Fruit fly (Drosophila melanogaster) whole organism, embryonic: Measurements from ENCODE around the gene CG13670.

ENCODE experiments used
- Ada2b ChIP-seq: fragments of 200-800 bp; sonication (Bioruptor generic); IDR thresholded peaks from 2 replicates; pipeline ENCODE4 v1.3.6; 2022; ENCODE audit warnings: missing biosample characterization, missing genetic modification characterization
- CG10267 ChIP-seq: fragments of 200-800 bp; sonication (Bioruptor generic); optimal IDR thresholded peaks from 2 replicates; lab custom pipeline; 2018; ENCODE audit warnings: missing biosample characterization, mild to moderate bottlenecking, missing genetic modification characterization, moderate library complexity
- CG13287 ChIP-seq: fragments of 200-800 bp; sonication (Bioruptor generic); IDR thresholded peaks from 2 replicates; pipeline ENCODE4 v1.3.6; 2022; ENCODE audit warnings: missing biosample characterization, missing genetic modification characterization; ENCODE audit not compliant: partially characterized antibody
- CG14014 ChIP-seq: fragments of 200-800 bp; sonication (Bioruptor generic); IDR thresholded peaks from 2 replicates; pipeline ENCODE4 v1.3.6; 2022; ENCODE audit warnings: missing biosample characterization, missing genetic modification characterization
- CG14667 ChIP-seq: fragments of 200-800 bp; sonication (Bioruptor generic); IDR thresholded peaks from 2 replicates; pipeline ENCODE4 v1.3.6; 2022; ENCODE audit warnings: missing biosample characterization, missing genetic modification characterization
- CG32532 ChIP-seq: fragments of 200-800 bp; sonication (Bioruptor generic); IDR thresholded peaks from 2 replicates; pipeline ENCODE4 v1.3.6; 2022; ENCODE audit warnings: missing biosample characterization, missing genetic modification characterization
- CG3281 ChIP-seq: fragments of 200-800 bp; sonication (Bioruptor generic); optimal IDR thresholded peaks from 3 replicates; lab custom pipeline; 2017; ENCODE audit warnings: missing biosample characterization, mild to moderate bottlenecking, missing genetic modification characterization
- CG34224 ChIP-seq: fragments of 200-800 bp; sonication (Bioruptor generic); IDR thresholded peaks from 3 replicates; pipeline ENCODE4 v1.3.6; 2022; ENCODE audit warnings: missing biosample characterization, missing genetic modification characterization; ENCODE audit not compliant: partially characterized antibody
- CG3726 ChIP-seq: fragments of 200-800 bp; sonication (Bioruptor generic); IDR thresholded peaks from 3 replicates; pipeline ENCODE4, ENCODE4 v1.3.6; 2022; ENCODE audit warnings: missing biosample characterization, missing genetic modification characterization
- CG6689 ChIP-seq: fragments of 200-800 bp; sonication (Bioruptor generic); IDR thresholded peaks from 2 replicates; pipeline ENCODE4 v1.3.6; 2022; ENCODE audit warnings: missing biosample characterization, missing genetic modification characterization
- CG8089 ChIP-seq: fragments of 200-800 bp; sonication (Bioruptor generic); optimal IDR thresholded peaks from 3 replicates; lab custom pipeline; 2016; ENCODE audit warnings: missing biosample characterization, missing genetic modification characterization
- CG8359 ChIP-seq: fragments of 200-800 bp; sonication (Bioruptor generic); optimal IDR thresholded peaks from 2 replicates; lab custom pipeline; 2017; ENCODE audit warnings: missing biosample characterization, mild to moderate bottlenecking, missing genetic modification characterization, borderline replicate concordance
- CG9932 ChIP-seq: fragments of 200-800 bp; sonication (Bioruptor generic); IDR thresholded peaks from 2 replicates; pipeline ENCODE4 v1.3.6; 2022; ENCODE audit warnings: missing biosample characterization, missing genetic modification characterization
- Chrac-16 ChIP-seq: fragments of 200-800 bp; sonication (Bioruptor generic); optimal IDR thresholded peaks from 3 replicates; lab custom pipeline; 2016; ENCODE audit warnings: missing biosample characterization, missing genetic modification characterization
- CrebB ChIP-seq: fragments of 200-800 bp; sonication (Bioruptor generic); optimal IDR thresholded peaks from 3 replicates; lab custom pipeline; 2018; ENCODE audit warnings: missing biosample characterization, mild to moderate bottlenecking, missing genetic modification characterization
- D19B ChIP-seq: fragments of 200-800 bp; sonication (Bioruptor generic); optimal IDR thresholded peaks from 2 replicates; lab custom pipeline; 2017; ENCODE audit warnings: missing biosample characterization, mild to moderate bottlenecking, missing genetic modification characterization
- Ets97D ChIP-seq: fragments of 200-800 bp; sonication (Bioruptor generic); optimal IDR thresholded peaks from 3 replicates; lab custom pipeline; 2016; ENCODE audit warnings: missing biosample characterization, missing genetic modification characterization
- Fer1 ChIP-seq: fragments of 200-800 bp; sonication (Bioruptor generic); optimal IDR thresholded peaks from 2 replicates; lab custom pipeline; 2017; ENCODE audit warnings: missing biosample characterization, mild to moderate bottlenecking, missing genetic modification characterization
- Gug ChIP-seq: fragments of 200-800 bp; sonication (Bioruptor generic); IDR thresholded peaks from 4 replicates; pipeline ENCODE4 v1.3.6; 2022; ENCODE audit warnings: missing biosample characterization, missing genetic modification characterization
- H2.0 ChIP-seq: fragments of 200-800 bp; sonication (Bioruptor generic); IDR thresholded peaks from 2 replicates; pipeline ENCODE4 v1.3.6; 2022; ENCODE audit warnings: missing biosample characterization, missing genetic modification characterization
- HHEX ChIP-seq: fragments of 200-800 bp; sonication (Bioruptor generic); optimal IDR thresholded peaks from 3 replicates; lab custom pipeline; 2017; ENCODE audit warnings: missing biosample characterization, mild to moderate bottlenecking, missing genetic modification characterization, missing genetic modification reagents
- Hmr ChIP-seq: fragments of 200-800 bp; sonication (Bioruptor generic); optimal IDR thresholded peaks from 3 replicates; lab custom pipeline; 2017; ENCODE audit warnings: mild to moderate bottlenecking, missing biosample characterization, missing genetic modification reagents, missing genetic modification characterization
- Lpt ChIP-seq: fragments of >200 bp; optimal IDR thresholded peaks from 2 replicates; lab custom pipeline; 2018; ENCODE audit warnings: missing biosample characterization, missing genetic modification characterization
- Mad ChIP-seq: fragments of 200-800 bp; sonication (Bioruptor generic); optimal IDR thresholded peaks from 2 replicates; lab custom pipeline; 2016; ENCODE audit warnings: missing biosample characterization, missing genetic modification characterization
- Med ChIP-seq: fragments of 200-800 bp; sonication (Bioruptor generic); peaks from one replicate; lab custom pipeline; 2016; ENCODE audit warnings: missing biosample characterization, missing genetic modification characterization, mild to moderate bottlenecking, inconsistent platforms, moderate library complexity
- Meics ChIP-seq: fragments of 200-800 bp; sonication (Bioruptor generic); optimal IDR thresholded peaks from 2 replicates; lab custom pipeline; 2017; ENCODE audit warnings: missing biosample characterization, mild to moderate bottlenecking, missing genetic modification characterization
- Six4 ChIP-seq: fragments of 200-800 bp; sonication (Bioruptor generic); optimal IDR thresholded peaks from 2 replicates; lab custom pipeline; 2016; ENCODE audit warnings: missing biosample characterization, missing genetic modification characterization
- Sry-δ ChIP-seq: fragments of 200-800 bp; sonication (Bioruptor generic); optimal IDR thresholded peaks from 2 replicates; lab custom pipeline; 2016; ENCODE audit warnings: missing biosample characterization, missing genetic modification characterization
- Vsx1 ChIP-seq: fragments of 200-800 bp; sonication (Bioruptor generic); optimal IDR thresholded peaks from 2 replicates; lab custom pipeline; 2017; ENCODE audit warnings: missing biosample characterization, mild to moderate bottlenecking, missing genetic modification characterization, missing genetic modification reagents
- Xrp1 ChIP-seq: fragments of 200-800 bp; sonication (Bioruptor generic); IDR thresholded peaks from 2 replicates; pipeline ENCODE4 v1.3.6; 2022; ENCODE audit warnings: missing biosample characterization, missing genetic modification characterization
- al ChIP-seq: fragments of 200-800 bp; sonication (Bioruptor generic); IDR thresholded peaks from 2 replicates; pipeline ENCODE4 v1.3.6; 2022; ENCODE audit warnings: missing biosample characterization, missing genetic modification characterization
- bsh ChIP-seq, 2 experiments: fragments of 200-800 bp; sonication (Bioruptor generic); optimal IDR thresholded peaks; 2 replicates each; lab custom pipeline; 2017 to 2018; ENCODE audit warnings: mild to moderate bottlenecking in 2 of 2, missing biosample characterization in 2 of 2, missing genetic modification characterization in 2 of 2, moderate library complexity in 1 of 2
- cas ChIP-seq: fragments of 200-800 bp; sonication (Bioruptor generic); IDR thresholded peaks from 2 replicates; pipeline ENCODE4 v1.3.6; 2022; ENCODE audit warnings: missing biosample characterization, missing genetic modification characterization
- crp ChIP-seq, 2 experiments: fragments of 200-800 bp; sonication (Bioruptor generic); optimal IDR thresholded peaks; 2 replicates in 1 of 2; 3 replicates in 1 of 2; lab custom pipeline; 2017; ENCODE audit warnings: missing biosample characterization in 2 of 2, missing genetic modification characterization in 2 of 2, mild to moderate bottlenecking in 1 of 2, moderate library complexity in 1 of 2
- eve ChIP-seq, 2 experiments: fragments of >200 bp; optimal IDR thresholded peaks; 2 replicates each; lab custom pipeline; 2017; ENCODE audit warnings: missing biosample characterization in 2 of 2, missing genetic modification characterization in 2 of 2
- eyg ChIP-seq: fragments of 200-800 bp; sonication (Bioruptor generic); optimal IDR thresholded peaks from 3 replicates; lab custom pipeline; 2016; ENCODE audit warnings: missing biosample characterization, missing genetic modification characterization
- grau ChIP-seq: fragments of 200-800 bp; optimal IDR thresholded peaks from 3 replicates; lab custom pipeline; 2019; ENCODE audit warnings: missing biosample characterization, mild to moderate bottlenecking, missing genetic modification characterization, moderate library complexity
- grn ChIP-seq: fragments of 200-800 bp; sonication (Bioruptor generic); optimal IDR thresholded peaks from 3 replicates; lab custom pipeline; 2017; ENCODE audit warnings: missing biosample characterization, missing genetic modification characterization
- klu ChIP-seq: fragments of 200-800 bp; sonication (Bioruptor generic); IDR thresholded peaks from 2 replicates; pipeline ENCODE4 v1.3.6; 2022; ENCODE audit warnings: missing biosample characterization, missing genetic modification characterization
- kni ChIP-seq: fragments of 200-800 bp; sonication (Bioruptor generic); optimal IDR thresholded peaks from 3 replicates; lab custom pipeline; 2017; ENCODE audit warnings: mild to moderate bottlenecking, missing biosample characterization, missing genetic modification reagents, missing genetic modification characterization
- lilli ChIP-seq: fragments of 200-800 bp; sonication (Bioruptor generic); optimal IDR thresholded peaks from 3 replicates; lab custom pipeline; 2016; ENCODE audit warnings: missing biosample characterization, missing genetic modification characterization
- lola ChIP-seq, 3 experiments: fragments of >200 bp in 2 of 3; fragments of 200-800 bp in 1 of 3; sonication (Bioruptor generic) in 1 of 3; optimal IDR thresholded peaks; 2 replicates each; lab custom pipeline; 2017 to 2019; ENCODE audit warnings: missing biosample characterization in 3 of 3, missing genetic modification characterization in 3 of 3, mild to moderate bottlenecking in 1 of 3, moderate library complexity in 1 of 3
- lov ChIP-seq, 2 experiments: fragments of 200-800 bp in 1 of 2; fragments of >200 bp in 1 of 2; sonication (Bioruptor generic) in 1 of 2; IDR thresholded peaks in 1 of 2; optimal IDR thresholded peaks in 1 of 2; 2 replicates in 1 of 2; 3 replicates in 1 of 2; pipeline versions ENCODE4 v1.3.6 to Lab custom; 2017 to 2022; ENCODE audit warnings: missing biosample characterization in 1 of 2, missing genetic modification characterization in 1 of 2
- nom ChIP-seq: fragments of 200-800 bp; sonication (Bioruptor generic); optimal IDR thresholded peaks from 2 replicates; lab custom pipeline; 2017; ENCODE audit warnings: missing biosample characterization, missing genetic modification characterization, mild to moderate bottlenecking, moderate library complexity, missing genetic modification reagents
- pros ChIP-seq: fragments of 200-800 bp; sonication (Bioruptor generic); optimal IDR thresholded peaks from 3 replicates; lab custom pipeline; 2019; ENCODE audit warnings: missing biosample characterization, mild to moderate bottlenecking, missing genetic modification characterization, moderate library complexity
- sc ChIP-seq, 3 experiments: fragments of >200 bp in 2 of 3; fragments of 200-800 bp in 1 of 3; sonication (Bioruptor generic) in 1 of 3; optimal IDR thresholded peaks; 2 replicates in 2 of 3; 3 replicates in 1 of 3; lab custom pipeline; 2017; ENCODE audit warnings: mild to moderate bottlenecking in 1 of 3, missing biosample characterization in 1 of 3, missing genetic modification characterization in 1 of 3, missing genetic modification reagents in 1 of 3
- slbo ChIP-seq: fragments of 200-800 bp; sonication (Bioruptor generic); IDR thresholded peaks from 2 replicates; pipeline ENCODE4 v1.3.6; 2022; ENCODE audit warnings: missing biosample characterization, missing genetic modification characterization
- tgo ChIP-seq: fragments of 200-800 bp; sonication (Bioruptor generic); IDR thresholded peaks from 3 replicates; pipeline ENCODE4 v1.3.6; 2022; ENCODE audit warnings: missing biosample characterization, missing genetic modification characterization
- z ChIP-seq: fragments of 200-800 bp; sonication (Bioruptor generic); IDR thresholded peaks from 3 replicates; pipeline ENCODE4 v1.3.6; 2022; ENCODE audit warnings: missing biosample characterization, missing genetic modification characterization

The CG13670 gene

DNA sequence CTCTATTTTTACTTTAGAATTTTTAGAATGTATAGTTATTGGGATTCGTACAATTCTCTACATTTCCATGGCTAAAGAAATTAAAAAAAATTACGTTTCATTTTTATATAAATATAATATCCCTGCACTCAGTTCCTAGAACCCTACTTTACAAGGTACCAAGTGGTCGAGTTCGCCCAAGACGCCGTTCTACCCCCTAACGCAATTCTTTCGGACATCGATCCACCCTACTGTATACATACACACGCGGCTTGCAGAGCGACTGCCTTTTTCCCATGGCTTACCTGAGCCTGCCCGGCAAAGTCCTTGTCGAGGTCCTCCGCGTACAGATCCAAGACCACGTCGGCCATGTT, 5.8 kb upstream of the CG13670 start (continued):
- no peak for TF ChIP-seq eve (GFP tag; optimal IDR thresholded peaks at IDR 0.05; lab: Kevin White, UChicago)
- TF ChIP-seq Mad (GFP tag; lab: Kevin White, UChicago), result no peak
- peak; percentile 42; the same call in 1 of the 2 replicates for TF ChIP-seq CG6689
- TF ChIP-seq slbo (GFP tag; lab: Robert Waterston, UW), result peak; percentile 57
- peak; percentile 46 for TF ChIP-seq Fer1 (GFP tag; lab: Kevin White, UChicago)
- peak; percentile 44; the same call in 1 of the 2 replicates for TF ChIP-seq Ada2b
- 0 out of 2 replicates have a peak, but pooled peaks have one; percentile 8 for TF ChIP-seq CG14014 (GFP tag; lab: Robert Waterston, UW)
- TF ChIP-seq Gug (GFP tag; lab: Robert Waterston, UW), result peak; percentile 15; the same call in 1 of the 4 replicates
- TF ChIP-seq H2.0 (GFP tag; lab: Robert Waterston, UW), result 0 out of 2 replicates have a peak, but pooled peaks have one; percentile 24
- peak; percentile 46; the same call in 2 of the 3 replicates for TF ChIP-seq tgo
- TF ChIP-seq Six4 (GFP tag; lab: Kevin White, UChicago), result peak; percentile 0
- peak; percentile 14 for TF ChIP-seq grau (tag; lab: Kevin White, UChicago)
- no peak for TF ChIP-seq nom (GFP tag; lab: Kevin White, UChicago)
- TF ChIP-seq cas (GFP tag; lab: Robert Waterston, UW), result peak; percentile 29; the same call in 1 of the 2 replicates
- TF ChIP-seq al (GFP tag; lab: Robert Waterston, UW), result 0 out of 2 replicates have a peak, but pooled peaks have one; percentile 4
- TF ChIP-seq Xrp1 (GFP tag; lab: Robert Waterston, UW), result peak; percentile 30; the same call in 1 of the 2 replicates
- TF ChIP-seq klu (GFP tag; lab: Robert Waterston, UW), result no peak
- no peak for TF ChIP-seq Vsx1 (GFP tag; lab: Kevin White, UChicago)
- peak; percentile 9 for TF ChIP-seq Chrac-16 (GFP tag; lab: Kevin White, UChicago)
- no peak for TF ChIP-seq eyg (GFP tag; lab: Kevin White, UChicago)
- no peak for TF ChIP-seq CG8089 (GFP tag; lab: Kevin White, UChicago)
- no peak for TF ChIP-seq pros (GFP tag; lab: Kevin White, UChicago)
- no peak for TF ChIP-seq Hmr (GFP tag; lab: Kevin White, UChicago)
- peak; percentile 85 for TF ChIP-seq Med
- TF ChIP-seq CG3281, result peak; percentile 34
- TF ChIP-seq crp (GFP tag; optimal IDR thresholded peaks at IDR 0.05; lab: Kevin White, UChicago), result no peak
- no peak for TF ChIP-seq kni (GFP tag; lab: Kevin White, UChicago)
- TF ChIP-seq CG9932 (GFP tag; lab: Robert Waterston, UW), result peak; percentile 56
- no peak for TF ChIP-seq CG8359 (GFP tag; lab: Kevin White, UChicago)
- TF ChIP-seq CG10267 (tag; lab: Kevin White, UChicago), result no peak
- TF ChIP-seq lilli (GFP tag; lab: Kevin White, UChicago), result peak; percentile 53
- no peak for TF ChIP-seq sc (optimal IDR thresholded peaks at IDR 0.05; lab: Kevin White, UChicago)
- no peak for TF ChIP-seq sc (GFP tag; optimal IDR thresholded peaks at IDR 0.05; lab: Kevin White, UChicago)
- no peak for TF ChIP-seq lola (GFP tag; optimal IDR thresholded peaks at IDR 0.05; lab: Kevin White, UChicago)
- TF ChIP-seq CG14667 (GFP tag; lab: Robert Waterston, UW), result no peak
- TF ChIP-seq Meics (GFP tag; lab: Kevin White, UChicago), result peak; percentile 51
- TF ChIP-seq grn (GFP tag; lab: Kevin White, UChicago), result no peak
- TF ChIP-seq D19B, result peak; percentile 96
- TF ChIP-seq HHEX (GFP tag; lab: Kevin White, UChicago), result peak; percentile 4
- peak; percentile 11 for TF ChIP-seq CrebB (tag; lab: Kevin White, UChicago)
- 0 out of 3 replicates have a peak, but pooled peaks have one; percentile 19 for TF ChIP-seq z
- no peak for TF ChIP-seq Lpt (GFP tag; lab: Kevin White, UChicago)
- TF ChIP-seq Sry-δ (GFP tag; lab: Kevin White, UChicago), result no peak
- no peak for TF ChIP-seq CG34224 (GFP tag; lab: Robert Waterston, UW)
- TF ChIP-seq CG13287 (GFP tag; lab: Robert Waterston, UW), result no peak
- TF ChIP-seq CG32532 (GFP tag; lab: Robert Waterston, UW), result peak; percentile 53
- no peak for TF ChIP-seq CG3726 (GFP tag; lab: Robert Waterston, UW)
- no peak for TF ChIP-seq Ets97D
- TF ChIP-seq lov (optimal IDR thresholded peaks at IDR 0.05; lab: Kevin White, UChicago), result no peak
- TF ChIP-seq lov (GFP tag; IDR thresholded peaks at IDR 0.05; lab: Robert Waterston, UW), result no peak
- peak in 1 of 2 experiments; percentile 16 for TF ChIP-seq bsh (GFP tag; optimal IDR thresholded peaks at IDR 0.05; lab: Kevin White, UChicago)
